Worm (Caenorhabditis elegans): Measurements from ENCODE around the gene hsp-4.

Gene hsp-4

DNA sequence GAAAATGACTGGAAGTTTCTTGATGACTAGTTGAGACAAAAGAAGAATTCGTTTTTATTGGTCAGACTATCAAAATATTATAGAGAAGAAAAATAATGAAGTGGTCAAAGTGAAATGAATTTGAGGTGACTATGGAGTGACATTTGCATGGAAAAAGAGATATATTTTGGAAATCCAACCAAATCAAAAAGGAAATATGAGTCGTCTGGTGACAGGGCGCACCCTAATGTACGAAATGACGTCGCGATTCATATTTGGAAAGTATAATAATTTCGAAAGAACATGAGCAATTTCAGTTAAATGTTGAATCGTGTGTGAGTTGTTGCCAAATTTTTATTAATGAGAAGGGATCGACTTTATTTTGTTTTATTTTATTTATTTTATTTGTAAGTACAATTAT lies 35.0 kb downstream of the hsp-4 start, which contains the start of gene F21D12.2:
Gene F21D12.2, plus strand, starts transcription at position 301 of the 400 bp plus-strand sequence.
- TF ChIP-seq hlh-1 (tag; optimal IDR thresholded peaks at IDR 0.05) (no peak), elt-3 (tag; optimal IDR thresholded peaks at IDR 0.05) (no peak)

DNA sequence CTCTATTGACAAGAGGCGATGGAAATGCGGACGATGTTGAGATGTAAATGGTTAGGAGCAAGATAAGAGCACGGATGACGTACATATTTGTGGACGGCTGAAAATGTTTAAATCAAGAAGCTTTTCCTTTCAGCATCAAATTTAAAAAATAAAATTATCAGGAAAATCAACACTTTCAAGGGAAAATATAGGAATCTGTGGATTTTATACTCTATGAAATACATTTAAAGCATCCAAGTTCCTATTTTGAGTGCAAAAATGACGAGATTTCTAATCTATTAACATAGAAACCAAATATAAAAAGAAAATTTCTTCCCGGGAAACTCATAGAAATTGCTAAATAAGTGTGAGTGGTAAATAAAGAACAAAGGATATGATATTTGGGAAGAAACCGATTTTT lies 38.4 kb downstream of the hsp-4 start, which contains the start of gene F45E12.6:
Gene F45E12.6, minus strand, starts transcription at position 101 of the 400 bp plus-strand sequence.
- TF ChIP-seq zip-8 (tag; optimal IDR thresholded peaks at IDR 0.05) (no peak), pha-4 (tag; optimal IDR thresholded peaks at IDR 0.05) (no peak), nhr-12 (tag; optimal IDR thresholded peaks at IDR 0.05) (no peak), ham-2 (GFP tag; optimal IDR thresholded peaks at IDR 0.05) (no peak), elt-1 (tag; optimal IDR thresholded peaks at IDR 0.05; ENCODE audit: borderline replicate concordance, insufficient read depth) (no peak)

DNA sequence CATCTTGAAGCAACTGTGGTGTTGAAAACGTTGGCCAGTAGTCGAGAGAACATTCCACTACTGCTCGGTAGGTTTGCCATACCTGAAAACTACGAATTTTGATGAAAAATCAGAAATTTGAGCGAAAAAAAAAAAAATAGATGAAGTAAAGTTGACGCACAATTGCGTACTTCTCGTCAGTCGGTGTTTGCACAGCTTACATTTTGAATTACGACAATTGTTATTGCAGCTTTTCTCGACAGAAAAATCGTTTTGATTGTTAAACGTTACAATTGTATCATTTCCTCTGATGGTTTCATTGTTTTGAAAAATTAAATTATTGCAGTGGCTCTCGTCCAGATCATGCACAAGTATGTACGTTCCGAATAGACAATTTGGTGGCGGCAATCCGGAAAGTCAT lies 42.4 kb downstream of the hsp-4 start, which contains the start of the genes F45E12.5 and cnep-1:
Gene F45E12.5, minus strand, starts transcription at position 93 of the 400 bp plus-strand sequence.
Gene cnep-1, plus strand, starts transcription at position 326 of the 400 bp plus-strand sequence.
- no peak for TF ChIP-seq bed-3 (GFP tag; optimal IDR thresholded peaks at IDR 0.05)
- TF ChIP-seq blmp-1 (tag; optimal IDR thresholded peaks at IDR 0.05): no peak
- no peak for TF ChIP-seq ceh-83 (GFP tag; optimal IDR thresholded peaks at IDR 0.05)
- no peak for TF ChIP-seq flh-1 (GFP tag; optimal IDR thresholded peaks at IDR 0.05)
- TF ChIP-seq cnd-1 (tag; optimal IDR thresholded peaks at IDR 0.05): no peak

DNA sequence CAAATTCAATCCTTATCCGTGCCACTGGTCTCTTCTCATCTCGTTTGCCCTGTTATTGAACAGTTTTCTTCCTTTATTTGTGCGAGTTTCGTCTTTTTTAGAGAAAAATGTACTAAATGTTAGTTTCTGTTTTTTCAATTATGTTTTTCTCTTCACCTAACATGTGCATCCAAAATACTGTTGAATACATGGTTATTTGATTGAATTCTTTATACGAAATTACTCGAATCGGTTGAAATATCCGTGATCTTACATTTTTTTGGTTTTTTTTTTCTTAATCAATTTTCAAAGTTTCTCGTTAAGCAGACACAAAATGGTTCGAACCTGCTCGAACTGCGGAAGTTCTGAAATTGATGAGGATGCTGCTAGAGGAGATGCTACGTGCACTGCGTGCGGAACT lies 46.9 kb downstream of the hsp-4 start, which contains the start of gene brf-1:
Gene brf-1, plus strand, starts transcription at position 301 of the 400 bp plus-strand sequence.
- TF ChIP-seq ceh-39 (tag; optimal IDR thresholded peaks at IDR 0.05) (no peak), zip-8 (tag; optimal IDR thresholded peaks at IDR 0.05) (peak; percentile 37)

DNA sequence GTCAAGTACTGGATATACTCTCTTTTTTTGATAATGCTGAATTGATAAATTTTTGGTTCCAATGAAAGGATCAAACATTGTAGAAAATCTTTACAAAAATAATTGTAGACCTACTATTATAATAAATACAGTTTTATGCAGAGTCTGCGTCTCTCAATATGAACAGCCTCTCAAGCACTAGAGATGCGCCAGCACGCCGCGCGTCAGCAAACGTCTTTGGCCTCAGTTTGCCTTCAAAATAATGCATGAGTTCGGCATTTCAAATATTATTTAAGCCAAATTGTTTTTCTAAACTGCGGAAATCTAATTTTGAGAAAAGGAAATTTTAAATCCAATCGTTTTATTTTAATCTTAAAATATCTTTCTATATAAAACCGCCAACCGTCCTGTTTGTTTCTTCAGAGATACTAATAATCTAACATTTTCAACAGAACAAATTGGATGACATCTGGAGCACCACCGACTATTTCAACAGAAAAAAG lies 50.7 kb downstream of the hsp-4 start, which contains the start of gene cul-4:
Gene cul-4, plus strand, starts transcription at position 432 of the 482 bp plus-strand sequence.
- TF ChIP-seq nhr-28 (tag; optimal IDR thresholded peaks at IDR 0.05) (no peak), ceh-43 (GFP tag; optimal IDR thresholded peaks at IDR 0.05) (no peak), hlh-1 (tag; optimal IDR thresholded peaks at IDR 0.05) (peak; percentile 0), elt-1 (tag; optimal IDR thresholded peaks at IDR 0.05; ENCODE audit: borderline replicate concordance, insufficient read depth) (no peak), ztf-11 (tag; optimal IDR thresholded peaks at IDR 0.05) (no peak), mep-1 (tag; optimal IDR thresholded peaks at IDR 0.05) (peak; percentile 29), mls-2 (tag; optimal IDR thresholded peaks at IDR 0.05) (no peak), drap-1 (GFP tag; optimal IDR thresholded peaks at IDR 0.05) (no peak), unc-120 (tag; optimal IDR thresholded peaks at IDR 0.05; ENCODE audit: poor library complexity, severe bottlenecking) (no peak), tbx-8 (GFP tag; optimal IDR thresholded peaks at IDR 0.05) (no peak), sem-2 (GFP tag; optimal IDR thresholded peaks at IDR 0.05) (no peak), M03D4.4 (tag; optimal IDR thresholded peaks at IDR 0.05) (peak; percentile 33), ceh-39 (tag; optimal IDR thresholded peaks at IDR 0.05) (no peak), elt-3 (tag; optimal IDR thresholded peaks at IDR 0.05) (no peak), zip-8 (tag; optimal IDR thresholded peaks at IDR 0.05) (no peak), nhr-2 (tag; optimal IDR thresholded peaks at IDR 0.05) (no peak), cnd-1 (tag; optimal IDR thresholded peaks at IDR 0.05) (peak; percentile 32), mab-5 (tag; optimal IDR thresholded peaks at IDR 0.05) (no peak), snpc-4 (tag; optimal IDR thresholded peaks at IDR 0.05) (no peak), pha-4 (tag; optimal IDR thresholded peaks at IDR 0.05) (peak; percentile 48), lin-13 (tag; optimal IDR thresholded peaks at IDR 0.05) (peak; percentile 50)
